Comparison of ENCODE assay signal across 2 worm cellular contexts in the genomic region with DNA sequence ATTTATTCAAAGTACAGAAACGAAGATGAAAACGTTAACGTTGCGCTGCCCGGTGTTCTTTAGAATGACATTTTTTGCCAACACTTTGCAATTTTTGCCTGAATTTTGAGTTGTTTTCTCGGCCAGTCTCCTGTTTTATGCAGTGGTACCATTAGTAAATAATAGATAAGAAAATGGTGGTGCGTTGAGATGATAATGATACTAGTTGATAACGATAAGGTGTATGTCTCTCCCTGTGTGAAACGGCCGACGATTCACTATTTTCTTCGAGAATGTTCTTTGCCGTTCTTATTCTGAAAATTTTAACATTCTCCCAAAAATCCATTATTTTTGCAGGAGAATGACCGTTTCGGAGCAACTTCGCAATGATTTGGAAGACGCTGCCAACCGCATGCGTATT.
TF ChIP-seq lines count a peak whose summit lies in the region.

TSS of gene tkt-1 (plus strand) at position 337 of the 400 bp plus-strand sequence.

TF ChIP-seq in whole organism, L1 larva, 84 proteins besides CTCF, POLR2A, EP300 and RAD21 (continued from another document):
- TF ChIP-seq elt-3 (tag; optimal IDR thresholded peaks at IDR 0.05; lab: Kevin White, UChicago): peak in 5 of 6 experiments; percentile 56 to 81 (median 68)
- no peak for TF ChIP-seq ztf-11 (tag; optimal IDR thresholded peaks at IDR 0.05; lab: Kevin White, UChicago)
- peak in 1 of 3 experiments; percentile 17 for TF ChIP-seq dpl-1 (GFP tag; optimal IDR thresholded peaks at IDR 0.05; lab: Kevin White, UChicago)
- peak in 1 of 2 experiments; percentile 28 for TF ChIP-seq lin-35 (GFP tag; optimal IDR thresholded peaks at IDR 0.05; lab: Kevin White, UChicago)
- no peak for TF ChIP-seq efl-1 (optimal IDR thresholded peaks at IDR 0.05; lab: Kevin White, UChicago)
- no peak for TF ChIP-seq efl-1 (GFP tag; optimal IDR thresholded peaks at IDR 0.05 in 1 of 2; lab: Kevin White, UChicago)
- TF ChIP-seq lin-13 (GFP tag; optimal IDR thresholded peaks at IDR 0.05; lab: Kevin White, UChicago): no peak
- no peak for TF ChIP-seq ztf-4 (tag; optimal IDR thresholded peaks at IDR 0.05; lab: Kevin White, UChicago)
- TF ChIP-seq unc-86 (tag; optimal IDR thresholded peaks at IDR 0.05; lab: Kevin White, UChicago): no peak
- no peak for TF ChIP-seq fkh-4 (tag; optimal IDR thresholded peaks at IDR 0.05; lab: Kevin White, UChicago; ENCODE audit: borderline replicate concordance)
- no peak for TF ChIP-seq zag-1 (tag; optimal IDR thresholded peaks at IDR 0.05; lab: Kevin White, UChicago)
- peak; percentile 10 for TF ChIP-seq snu-23 (GFP tag; optimal IDR thresholded peaks at IDR 0.05; lab: Kevin White, UChicago)
- TF ChIP-seq hlh-4 (tag; optimal IDR thresholded peaks at IDR 0.05; lab: Kevin White, UChicago): no peak
- TF ChIP-seq sox-4 (tag; optimal IDR thresholded peaks at IDR 0.05; lab: Kevin White, UChicago): no peak
- no peak for TF ChIP-seq mdl-1 (tag; optimal IDR thresholded peaks at IDR 0.05; lab: Kevin White, UChicago)

TF ChIP-seq in whole organism, L4 larva, 104 proteins besides CTCF, POLR2A, EP300 and RAD21 (continued from another document):
- TF ChIP-seq mdl-1 (tag; optimal IDR thresholded peaks at IDR 0.05; lab: Kevin White, UChicago): no peak
- no peak for TF ChIP-seq ZK337.2 (GFP tag; IDR thresholded peaks at IDR 0.05; lab: Robert Waterston, UW)
- TF ChIP-seq php-3 (GFP tag; IDR thresholded peaks at IDR 0.05; lab: Robert Waterston, UW): peak; percentile 19; the same call in 1 of the 2 replicates
- TF ChIP-seq F26F4.8 (GFP tag; conservative IDR thresholded peaks at IDR 0.05; lab: Robert Waterston, UW): no peak
- TF ChIP-seq arid-1 (GFP tag; conservative IDR thresholded peaks at IDR 0.05; lab: Robert Waterston, UW): no peak
- no peak for TF ChIP-seq rbr-2 (tag; optimal IDR thresholded peaks at IDR 0.05; lab: Kevin White, UChicago)
- TF ChIP-seq skn-1 (tag; optimal IDR thresholded peaks at IDR 0.05; lab: Kevin White, UChicago): no peak
- TF ChIP-seq nhr-77 (tag; optimal IDR thresholded peaks at IDR 0.05; lab: Kevin White, UChicago): peak; percentile 25
- no peak for TF ChIP-seq zfp-3 (GFP tag; conservative IDR thresholded peaks at IDR 0.05; lab: Robert Waterston, UW)
- no peak for TF ChIP-seq daf-12 (tag; optimal IDR thresholded peaks at IDR 0.05; lab: Kevin White, UChicago)
- no peak for TF ChIP-seq vab-7 (GFP tag; IDR thresholded peaks at IDR 0.05; lab: Robert Waterston, UW)
- TF ChIP-seq ces-1 (GFP tag; optimal IDR thresholded peaks at IDR 0.05; lab: Kevin White, UChicago): no peak
- TF ChIP-seq nhr-48 (tag; optimal IDR thresholded peaks at IDR 0.05; lab: Kevin White, UChicago): peak; percentile 25
- TF ChIP-seq pha-4 (GFP tag; IDR thresholded peaks at IDR 0.05; lab: Robert Waterston, UW): no peak
- TF ChIP-seq pha-4 (tag; optimal IDR thresholded peaks at IDR 0.05; lab: Kevin White, UChicago): no peak
- no peak for TF ChIP-seq ceh-28 (tag; optimal IDR thresholded peaks at IDR 0.05; lab: Kevin White, UChicago)
- no peak for TF ChIP-seq nhr-111 (GFP tag; optimal IDR thresholded peaks at IDR 0.05; lab: Kevin White, UChicago)
- TF ChIP-seq D1046.2 (GFP tag; IDR thresholded peaks at IDR 0.05; lab: Robert Waterston, UW): no peak
- TF ChIP-seq hlh-30 (tag; optimal IDR thresholded peaks at IDR 0.05; lab: Kevin White, UChicago; ENCODE audit: insufficient read depth): peak; percentile 21
- TF ChIP-seq lin-38 (GFP tag; IDR thresholded peaks at IDR 0.05; lab: Robert Waterston, UW): peak; percentile 23
- TF ChIP-seq Y75B8A.6 (GFP tag; IDR thresholded peaks at IDR 0.05; lab: Robert Waterston, UW): 0 out of 2 replicates have a peak, but pooled peaks have one; percentile 41
- TF ChIP-seq daf-16 (GFP tag; optimal IDR thresholded peaks at IDR 0.05; lab: Kevin White, UChicago): no peak
- peak; percentile 94 for TF ChIP-seq daf-16 (tag; optimal IDR thresholded peaks at IDR 0.05; lab: Kevin White, UChicago)
- TF ChIP-seq lin-13 (GFP tag; optimal IDR thresholded peaks at IDR 0.05; lab: Kevin White, UChicago): peak; percentile 10
- TF ChIP-seq lsy-2 (tag; optimal IDR thresholded peaks at IDR 0.05; lab: Kevin White, UChicago): peak in 1 of 2 experiments; percentile 9
- peak; percentile 2 for TF ChIP-seq mep-1 (tag; optimal IDR thresholded peaks at IDR 0.05; lab: Kevin White, UChicago)
